Worm (Caenorhabditis elegans): ENCODE data around the gene Y73B6BL.31.

Y73B6BL.31 gene

ce11 chrIV:6438051-6438450, 3.6 kb upstream of the Y73B6BL.31 start, which contains the start of gene dlc-5:
Gene dlc-5, plus strand, starts transcription at chrIV:6438204.
- TF ChIP-seq aly-1 (tag; optimal IDR thresholded peaks at IDR 0.05) (no peak), sea-1 (GFP tag; conservative IDR thresholded peaks at IDR 0.05) (no peak), pes-1 (GFP tag; IDR thresholded peaks at IDR 0.05) (no peak), tbx-37 (GFP tag; conservative IDR thresholded peaks at IDR 0.05) (no peak), tbx-11 (GFP tag; IDR thresholded peaks at IDR 0.05) (no peak), tra-4 (tag; optimal IDR thresholded peaks at IDR 0.05) (no peak), hmbx-1 (tag; optimal IDR thresholded peaks at IDR 0.05) (no peak), ets-7 (tag; optimal IDR thresholded peaks at IDR 0.05) (no peak), hnd-1 (tag; optimal IDR thresholded peaks at IDR 0.05) (no peak)

- TF ChIP-seq tra-4 (tag; optimal IDR thresholded peaks at IDR 0.05) (no peak), ama-1 (optimal IDR thresholded peaks at IDR 0.05) (no peak), F13C5.2 (tag; optimal IDR thresholded peaks at IDR 0.05) (no peak)
These were observed 416 bp downstream of the Y73B6BL.31 start for ce11 chrIV:6442016-6442618.

- TF ChIP-seq ets-7 (tag; optimal IDR thresholded peaks at IDR 0.05) (no peak), tbx-11 (GFP tag; IDR thresholded peaks at IDR 0.05) (no peak), ceh-36 (tag; optimal IDR thresholded peaks at IDR 0.05) (no peak), tra-4 (tag; optimal IDR thresholded peaks at IDR 0.05) (no peak), scrt-1 (GFP tag; IDR thresholded peaks at IDR 0.05) (no peak), aly-1 (tag; optimal IDR thresholded peaks at IDR 0.05) (no peak), F13C5.2 (tag; optimal IDR thresholded peaks at IDR 0.05) (no peak), hmg-4 (GFP tag; optimal IDR thresholded peaks at IDR 0.05) (no peak), hmbx-1 (tag; optimal IDR thresholded peaks at IDR 0.05) (no peak), hnd-1 (tag; optimal IDR thresholded peaks at IDR 0.05) (no peak), sea-1 (GFP tag; conservative IDR thresholded peaks at IDR 0.05) (no peak), pes-1 (GFP tag; IDR thresholded peaks at IDR 0.05) (no peak), B0310.2 (tag; optimal IDR thresholded peaks at IDR 0.05) (no peak)
These were observed 1.3 kb downstream of the Y73B6BL.31 start for ce11 chrIV:6443018-6443417.

- TF ChIP-seq hmg-4 (GFP tag; optimal IDR thresholded peaks at IDR 0.05) (no peak), pes-1 (GFP tag; IDR thresholded peaks at IDR 0.05) (no peak), ets-7 (tag; optimal IDR thresholded peaks at IDR 0.05) (no peak)
These were observed 15.8 kb downstream of the Y73B6BL.31 start, which contains the start of gene lgc-10 for ce11 chrIV:6457472-6457871. Gene lgc-10, minus strand, starts transcription at chrIV:6457572.

ce11 chrIV:6460596-6460995, 18.9 kb downstream of the Y73B6BL.31 start:
- TF ChIP-seq scrt-1 (GFP tag; IDR thresholded peaks at IDR 0.05) (no peak), ceh-36 (tag; optimal IDR thresholded peaks at IDR 0.05) (no peak), ama-1 (optimal IDR thresholded peaks at IDR 0.05) (no peak), tra-4 (tag; optimal IDR thresholded peaks at IDR 0.05) (no peak), aly-1 (tag; optimal IDR thresholded peaks at IDR 0.05) (no peak)

ce11 chrIV:6464005-6464404, 22.3 kb downstream of the Y73B6BL.31 start, which contains the start of gene acr-25:
Gene acr-25, plus strand, starts transcription at chrIV:6464305.
- TF ChIP-seq hmg-4 (GFP tag; optimal IDR thresholded peaks at IDR 0.05) (no peak), aly-1 (tag; optimal IDR thresholded peaks at IDR 0.05) (no peak), hmbx-1 (tag; optimal IDR thresholded peaks at IDR 0.05) (no peak), tbx-37 (GFP tag; conservative IDR thresholded peaks at IDR 0.05) (no peak), ets-7 (tag; optimal IDR thresholded peaks at IDR 0.05) (no peak), flt-1 (GFP tag; IDR thresholded peaks at IDR 0.05) (no peak), pes-1 (GFP tag; IDR thresholded peaks at IDR 0.05) (no peak), ceh-13 (GFP tag; optimal IDR thresholded peaks at IDR 0.05) (no peak), ama-1 (optimal IDR thresholded peaks at IDR 0.05) (no peak), F13C5.2 (tag; optimal IDR thresholded peaks at IDR 0.05) (no peak), hnd-1 (tag; optimal IDR thresholded peaks at IDR 0.05) (no peak), tbx-11 (GFP tag; IDR thresholded peaks at IDR 0.05) (no peak), B0310.2 (tag; optimal IDR thresholded peaks at IDR 0.05) (no peak), ceh-36 (tag; optimal IDR thresholded peaks at IDR 0.05) (no peak), sea-1 (GFP tag; conservative IDR thresholded peaks at IDR 0.05) (no peak), scrt-1 (GFP tag; IDR thresholded peaks at IDR 0.05) (no peak), tra-4 (tag; optimal IDR thresholded peaks at IDR 0.05) (no peak)

- TF ChIP-seq ceh-13 (GFP tag; optimal IDR thresholded peaks at IDR 0.05): no peak
- TF ChIP-seq tra-4 (tag; optimal IDR thresholded peaks at IDR 0.05): no peak
- TF ChIP-seq ama-1 (optimal IDR thresholded peaks at IDR 0.05): no peak
- no peak for TF ChIP-seq hmg-4 (GFP tag; optimal IDR thresholded peaks at IDR 0.05)
- TF ChIP-seq hnd-1 (tag; optimal IDR thresholded peaks at IDR 0.05): no peak
- no peak for TF ChIP-seq ceh-36 (tag; optimal IDR thresholded peaks at IDR 0.05)
- TF ChIP-seq ets-7 (tag; optimal IDR thresholded peaks at IDR 0.05): no peak
- TF ChIP-seq pes-1 (GFP tag; IDR thresholded peaks at IDR 0.05): no peak
- TF ChIP-seq aly-1 (tag; optimal IDR thresholded peaks at IDR 0.05): no peak
- TF ChIP-seq scrt-1 (GFP tag; IDR thresholded peaks at IDR 0.05): no peak
- no peak for TF ChIP-seq flt-1 (GFP tag; IDR thresholded peaks at IDR 0.05)
- no peak for TF ChIP-seq hmbx-1 (tag; optimal IDR thresholded peaks at IDR 0.05)
- no peak for TF ChIP-seq sea-1 (GFP tag; conservative IDR thresholded peaks at IDR 0.05)
- no peak for TF ChIP-seq tbx-11 (GFP tag; IDR thresholded peaks at IDR 0.05)
- no peak for TF ChIP-seq tbx-37 (GFP tag; conservative IDR thresholded peaks at IDR 0.05)
- no peak for TF ChIP-seq F13C5.2 (tag; optimal IDR thresholded peaks at IDR 0.05)
- TF ChIP-seq B0310.2 (tag; optimal IDR thresholded peaks at IDR 0.05): no peak
These were observed 29.5 kb downstream of the Y73B6BL.31 start, which contains the start of gene tmed-13 for ce11 chrIV:6471216-6471615. Gene tmed-13, minus strand, starts transcription at chrIV:6471384.

ce11 chrIV:6473140-6473539, 31.4 kb downstream of the Y73B6BL.31 start, which contains the start of gene Y73B6BL.27:
Gene Y73B6BL.27, minus strand, starts transcription at chrIV:6473240.
- TF ChIP-seq tbx-11 (GFP tag; IDR thresholded peaks at IDR 0.05) (no peak), pes-1 (GFP tag; IDR thresholded peaks at IDR 0.05) (no peak)
